Fruit fly (Drosophila melanogaster): Measurements from ENCODE around the gene Snoo.

Snoo gene

DNA sequence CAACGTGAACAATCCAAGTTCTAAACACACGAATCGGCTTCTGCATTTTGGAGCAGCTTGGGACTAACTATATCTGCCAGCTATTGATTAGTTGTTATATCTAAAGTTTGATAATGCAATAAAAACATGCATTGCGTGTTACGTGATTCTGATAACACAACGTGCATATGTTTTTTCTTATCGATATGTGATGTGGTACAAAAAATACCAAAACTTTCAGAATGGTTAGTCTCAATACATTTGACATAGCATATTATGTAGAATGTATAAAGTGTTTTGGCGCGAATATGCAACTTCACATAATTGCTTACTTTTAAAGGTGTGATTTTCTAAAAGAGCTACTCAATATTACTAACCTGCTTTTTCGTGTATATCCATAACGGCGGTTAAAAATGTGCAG is 98.0 kb downstream of the Snoo start (continued):
- TF ChIP-seq trem (tag; optimal IDR thresholded peaks at IDR 0.05) (peak; percentile 4), Scr (GFP tag; IDR thresholded peaks at IDR 0.05; ENCODE audit: partially characterized antibody) (peak; percentile 65)

DNA sequence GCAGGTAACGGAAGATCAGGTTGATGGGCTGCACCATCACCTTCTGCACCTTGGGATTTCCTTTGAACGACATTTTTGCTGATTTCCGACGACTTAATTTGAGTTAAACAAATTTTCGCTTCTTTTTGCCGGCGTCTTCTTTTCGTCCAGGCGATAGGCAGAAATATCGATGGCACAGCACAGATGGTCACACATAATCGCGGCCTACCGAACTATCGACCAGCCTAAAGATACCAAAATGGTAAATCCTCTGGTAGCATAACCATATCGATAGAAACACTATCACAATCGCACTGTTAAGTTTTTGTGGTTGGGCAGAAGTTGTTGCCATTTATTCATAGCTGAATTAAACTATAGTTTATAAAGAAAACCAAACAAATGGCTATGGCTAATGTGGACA is 98.7 kb downstream of the Snoo start, which contains the start of the genes SmE and CG34132:
SmE (minus strand) TSS at position 180 of the 400 bp plus-strand sequence.
CG34132 (plus strand) TSS at position 233 of the 400 bp plus-strand sequence.
- TF ChIP-seq CoRest (tag; optimal IDR thresholded peaks at IDR 0.05) (no peak), lola (GFP tag; optimal IDR thresholded peaks at IDR 0.05) (no peak), psq (GFP tag; optimal IDR thresholded peaks at IDR 0.05) (no peak), CG11085 (GFP tag; IDR thresholded peaks at IDR 0.05) (no peak), tap (tag; optimal IDR thresholded peaks at IDR 0.05) (no peak), CG34422 (GFP tag; IDR thresholded peaks at IDR 0.05) (peak; percentile 70; the same call in 1 of the 3 replicates), CG14710 (tag; optimal IDR thresholded peaks at IDR 0.05) (peak; percentile 9), CG1603 (tag; optimal IDR thresholded peaks at IDR 0.05) (peak; percentile 47), Fer2 (tag; optimal IDR thresholded peaks at IDR 0.05) (no peak), prd (optimal IDR thresholded peaks at IDR 0.05) (no peak), prd (GFP tag; IDR thresholded peaks at IDR 0.05) (no peak), Meics (GFP tag; optimal IDR thresholded peaks at IDR 0.05) (no peak), NFAT (GFP tag; IDR thresholded peaks at IDR 0.05) (0 out of 2 replicates have a peak, but pooled peaks have one; percentile 16), h (optimal IDR thresholded peaks at IDR 0.05) (no peak), CG8290 (GFP tag; optimal IDR thresholded peaks at IDR 0.05) (no peak), CG8290 (tag; optimal IDR thresholded peaks at IDR 0.05) (peak in 1 of 2 experiments; percentile 40), dan (GFP tag; IDR thresholded peaks at IDR 0.05) (no peak), chif (GFP tag; optimal IDR thresholded peaks at IDR 0.05) (no peak), CG10462 (GFP tag; optimal IDR thresholded peaks at IDR 0.05) (no peak), CG7963 (GFP tag; IDR thresholded peaks at IDR 0.05; ENCODE audit: partially characterized antibody) (peak; percentile 98), unc-4 (GFP tag; IDR thresholded peaks at IDR 0.05; ENCODE audit: partially characterized antibody) (peak; percentile 92), CG42726 (GFP tag; IDR thresholded peaks at IDR 0.05; ENCODE audit: partially characterized antibody) (peak; percentile 99), row (GFP tag; IDR thresholded peaks at IDR 0.05) (peak; percentile 34; the same call in 1 of the 3 replicates), dm (GFP tag; optimal IDR thresholded peaks at IDR 0.05) (peak; percentile 31), sens-2 (GFP tag; IDR thresholded peaks at IDR 0.05) (no peak), sob (GFP tag; IDR thresholded peaks at IDR 0.05) (0 out of 2 replicates have a peak, but pooled peaks have one; percentile 8), NC2α (GFP tag; optimal IDR thresholded peaks at IDR 0.05) (no peak), CG8388 (GFP tag; optimal IDR thresholded peaks at IDR 0.05) (no peak), Stat92E (GFP tag; optimal IDR thresholded peaks at IDR 0.05) (no peak), CG10654 (GFP tag; optimal IDR thresholded peaks at IDR 0.05) (no peak), CG10959 (GFP tag; IDR thresholded peaks at IDR 0.05) (no peak), bbx (GFP tag; IDR thresholded peaks at IDR 0.05; ENCODE audit: partially characterized antibody) (peak; percentile 98), CG7786 (GFP tag; optimal IDR thresholded peaks at IDR 0.05) (no peak), Blimp-1 (GFP tag; optimal IDR thresholded peaks at IDR 0.05) (no peak), NC2β (GFP tag; optimal IDR thresholded peaks at IDR 0.05) (no peak), dpn (GFP tag; optimal IDR thresholded peaks at IDR 0.05) (peak in 1 of 2 experiments; percentile 3), Sry-δ (GFP tag; optimal IDR thresholded peaks at IDR 0.05) (peak; percentile 79), nmo (GFP tag; optimal IDR thresholded peaks at IDR 0.05) (peak; percentile 28), HmgD (GFP tag; optimal IDR thresholded peaks at IDR 0.05) (peak; percentile 6), Hr39 (optimal IDR thresholded peaks at IDR 0.05) (no peak), Oaz (GFP tag; IDR thresholded peaks at IDR 0.05) (no peak), MESR4 (GFP tag; optimal IDR thresholded peaks at IDR 0.05) (peak; percentile 66), gfzf (GFP tag; optimal IDR thresholded peaks at IDR 0.05) (peak; percentile 57), MBD-R2 (GFP tag; IDR thresholded peaks at IDR 0.05) (peak; percentile 84), H15 (GFP tag; IDR thresholded peaks at IDR 0.05) (no peak), zf30C (GFP tag; optimal IDR thresholded peaks at IDR 0.05) (no peak), CG9797 (GFP tag; optimal IDR thresholded peaks at IDR 0.05) (peak; percentile 73), CG6791 (GFP tag; IDR thresholded peaks at IDR 0.05; ENCODE audit: partially characterized antibody) (peak; percentile 99)

All from whole organism, embryonic.